Worm (Caenorhabditis elegans): ENCODE results near the gene F40F4.7.

DNA sequence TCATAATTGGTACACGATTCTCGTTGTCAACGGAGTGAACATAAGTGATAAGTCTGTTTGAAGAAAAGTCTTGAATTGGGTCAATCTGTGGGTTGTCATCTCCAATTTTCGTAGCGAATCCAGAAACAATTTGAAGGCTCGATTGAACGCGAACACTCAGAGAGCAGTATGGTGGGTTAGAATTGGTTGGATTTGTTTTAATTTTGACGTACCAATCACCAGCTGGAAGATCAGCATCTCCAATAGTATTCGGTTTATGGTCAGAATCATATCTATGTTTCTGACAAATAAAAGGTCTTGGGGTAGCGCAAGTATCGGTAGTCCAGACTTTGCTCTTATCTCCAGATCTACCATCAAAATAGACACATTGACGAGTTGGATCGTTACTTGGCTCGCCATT is 15.2 kb downstream of the F40F4.7 start:
- TF ChIP-seq him-1 (tag; optimal IDR thresholded peaks at IDR 0.05) (no peak), dao-5 (tag; optimal IDR thresholded peaks at IDR 0.05) (no peak)

Measured in whole organism, L4/young adult.